Worm (Caenorhabditis elegans): ENCODE results near the gene C31E10.5.
A peak's percentile ranks its signal among the peaks of the same experiment; 100 is the strongest.

C31E10.5 gene

ce11 chrX:14016698-14017097, 21.1 kb upstream of the C31E10.5 start (continued):
- TF ChIP-seq snpc-4 (tag; optimal IDR thresholded peaks at IDR 0.05) (peak; percentile 22), nhr-76 (tag; optimal IDR thresholded peaks at IDR 0.05) (no peak), nhr-12 (tag; optimal IDR thresholded peaks at IDR 0.05) (no peak), pha-4 (tag; optimal IDR thresholded peaks at IDR 0.05) (no peak), fos-1 (tag; optimal IDR thresholded peaks at IDR 0.05) (no peak), lin-15B (tag; optimal IDR thresholded peaks at IDR 0.05) (peak; percentile 7), tbx-2 (tag; optimal IDR thresholded peaks at IDR 0.05) (peak; percentile 55), jun-1 (tag; optimal IDR thresholded peaks at IDR 0.05) (no peak), ceh-16 (tag; optimal IDR thresholded peaks at IDR 0.05) (no peak)

ce11 chrX:14015808-14016207, 20.2 kb upstream of the C31E10.5 start:
- TF ChIP-seq eor-1 (tag; optimal IDR thresholded peaks at IDR 0.05): no peak
- peak; percentile 47 for TF ChIP-seq jun-1 (tag; optimal IDR thresholded peaks at IDR 0.05)
- no peak for TF ChIP-seq nhr-23 (tag; optimal IDR thresholded peaks at IDR 0.05)
- TF ChIP-seq unc-39 (tag; optimal IDR thresholded peaks at IDR 0.05): no peak
- no peak for TF ChIP-seq zag-1 (tag; optimal IDR thresholded peaks at IDR 0.05)
- no peak for TF ChIP-seq nhr-12 (tag; optimal IDR thresholded peaks at IDR 0.05)
- peak; percentile 56 for TF ChIP-seq skn-1 (tag; optimal IDR thresholded peaks at IDR 0.05)
- TF ChIP-seq nhr-11 (tag; optimal IDR thresholded peaks at IDR 0.05): peak; percentile 30
- TF ChIP-seq nhr-76 (tag; optimal IDR thresholded peaks at IDR 0.05): peak; percentile 16
- peak; percentile 1 for TF ChIP-seq snpc-4 (tag; optimal IDR thresholded peaks at IDR 0.05)
- TF ChIP-seq fos-1 (tag; optimal IDR thresholded peaks at IDR 0.05): no peak
- no peak for TF ChIP-seq ztf-11 (tag; optimal IDR thresholded peaks at IDR 0.05)
- no peak for TF ChIP-seq nhr-237 (tag; optimal IDR thresholded peaks at IDR 0.05)
- peak; percentile 1 for TF ChIP-seq pqm-1 (tag; optimal IDR thresholded peaks at IDR 0.05)
- no peak for TF ChIP-seq fkh-2 (tag; optimal IDR thresholded peaks at IDR 0.05)
- TF ChIP-seq nhr-67 (tag; optimal IDR thresholded peaks at IDR 0.05): no peak
- no peak for TF ChIP-seq egl-27 (tag; optimal IDR thresholded peaks at IDR 0.05)
- TF ChIP-seq R02D3.7 (tag; optimal IDR thresholded peaks at IDR 0.05): peak; percentile 24
- no peak for TF ChIP-seq ceh-9 (tag; optimal IDR thresholded peaks at IDR 0.05)
- no peak for TF ChIP-seq mml-1 (tag; optimal IDR thresholded peaks at IDR 0.05)
- TF ChIP-seq daf-12 (tag; optimal IDR thresholded peaks at IDR 0.05): no peak
- TF ChIP-seq hmg-11 (tag; optimal IDR thresholded peaks at IDR 0.05): peak; percentile 94
- TF ChIP-seq nhr-25 (tag; optimal IDR thresholded peaks at IDR 0.05): peak; percentile 36
- no peak for TF ChIP-seq nhr-77 (tag; optimal IDR thresholded peaks at IDR 0.05)
- no peak for TF ChIP-seq aly-2 (tag; optimal IDR thresholded peaks at IDR 0.05)
- peak; percentile 75 for TF ChIP-seq pha-4 (tag; optimal IDR thresholded peaks at IDR 0.05)
- no peak for TF ChIP-seq ceh-16 (tag; optimal IDR thresholded peaks at IDR 0.05)
- TF ChIP-seq ZK546.5 (tag; optimal IDR thresholded peaks at IDR 0.05): no peak
- TF ChIP-seq elt-1 (tag; optimal IDR thresholded peaks at IDR 0.05): no peak
- TF ChIP-seq fkh-10 (GFP tag; optimal IDR thresholded peaks at IDR 0.05): peak; percentile 53
- no peak for TF ChIP-seq nhr-28 (tag; optimal IDR thresholded peaks at IDR 0.05)
- peak; percentile 74 for TF ChIP-seq tbx-2 (tag; optimal IDR thresholded peaks at IDR 0.05)
- no peak for TF ChIP-seq elt-3 (tag; optimal IDR thresholded peaks at IDR 0.05)
- peak; percentile 14 for TF ChIP-seq lin-15B (tag; optimal IDR thresholded peaks at IDR 0.05)
- no peak for TF ChIP-seq ztf-4 (tag; optimal IDR thresholded peaks at IDR 0.05)
- peak; percentile 49 for TF ChIP-seq egl-5 (tag; optimal IDR thresholded peaks at IDR 0.05)
- TF ChIP-seq lsy-12 (tag; optimal IDR thresholded peaks at IDR 0.05): peak; percentile 61
- peak; percentile 63 for TF ChIP-seq nfya-1 (tag; optimal IDR thresholded peaks at IDR 0.05; ENCODE audit: insufficient read depth)
- TF ChIP-seq ceh-82 (tag; optimal IDR thresholded peaks at IDR 0.05): no peak
- TF ChIP-seq nhr-43 (tag; optimal IDR thresholded peaks at IDR 0.05; ENCODE audit: poor library complexity, severe bottlenecking): peak; percentile 71
- TF ChIP-seq ceh-28 (tag; optimal IDR thresholded peaks at IDR 0.05): no peak
- peak; percentile 53 for TF ChIP-seq elt-2 (tag; optimal IDR thresholded peaks at IDR 0.05)
- peak; percentile 36 for TF ChIP-seq lin-39 (tag; optimal IDR thresholded peaks at IDR 0.05)
- no peak for TF ChIP-seq unc-62 (GFP tag; optimal IDR thresholded peaks at IDR 0.05)
- peak; percentile 76 for TF ChIP-seq sea-2 (GFP tag; optimal IDR thresholded peaks at IDR 0.05)
- TF ChIP-seq ama-1 (optimal IDR thresholded peaks at IDR 0.05): no peak
- TF ChIP-seq mdl-1 (tag; optimal IDR thresholded peaks at IDR 0.05): no peak

Data from whole organism, L3 larva.